Fruit fly (Drosophila melanogaster) whole organism, embryonic: ENCODE measurements around the gene CG42299.

Experiments used
- ATbp ChIP-seq: fragments of 200-800 bp; sonication (Bioruptor generic); optimal IDR thresholded peaks from 2 replicates; lab custom pipeline; 2017; ENCODE audit warnings: missing biosample characterization, mild to moderate bottlenecking, missing genetic modification characterization, missing genetic modification reagents
- BtbVII ChIP-seq: fragments of 200-800 bp; sonication (Bioruptor generic); optimal IDR thresholded peaks from 3 replicates; lab custom pipeline; 2017; ENCODE audit warnings: missing biosample characterization, mild to moderate bottlenecking, missing genetic modification characterization
- CG10209 ChIP-seq: fragments of 200-800 bp; sonication (Bioruptor generic); optimal IDR thresholded peaks from 3 replicates; lab custom pipeline; 2017; ENCODE audit warnings: missing biosample characterization, mild to moderate bottlenecking, missing genetic modification characterization, missing genetic modification reagents
- CG11504 ChIP-seq: fragments of 200-800 bp; sonication (Bioruptor generic); optimal IDR thresholded peaks from 3 replicates; lab custom pipeline; 2019; ENCODE audit warnings: missing biosample characterization, mild to moderate bottlenecking, missing genetic modification characterization, moderate library complexity
- CG1233 ChIP-seq: fragments of 200-800 bp; sonication (Bioruptor generic); optimal IDR thresholded peaks from 4 replicates; lab custom pipeline; 2018; ENCODE audit warnings: missing biosample characterization, mild to moderate bottlenecking, missing genetic modification characterization
- CG12659 ChIP-seq: fragments of 200-800 bp; sonication (Bioruptor generic); optimal IDR thresholded peaks from 3 replicates; lab custom pipeline; 2017; ENCODE audit warnings: mild to moderate bottlenecking, missing biosample characterization, missing genetic modification reagents, missing genetic modification characterization
- CG12744 ChIP-seq: fragments of 200-800 bp; sonication (Bioruptor generic); optimal IDR thresholded peaks from 2 replicates; lab custom pipeline; 2016; ENCODE audit warnings: missing biosample characterization, missing genetic modification characterization
- CG13424 ChIP-seq: fragments of 200-800 bp; sonication (Bioruptor generic); optimal IDR thresholded peaks from 2 replicates; lab custom pipeline; 2019; ENCODE audit warnings: missing biosample characterization, mild to moderate bottlenecking, missing genetic modification characterization, moderate library complexity
- CG14014 ChIP-seq: fragments of 200-800 bp; sonication (Bioruptor generic); IDR thresholded peaks from 2 replicates; pipeline ENCODE4 v1.3.6; 2022; ENCODE audit warnings: missing biosample characterization, missing genetic modification characterization
- CG14441 ChIP-seq: fragments of 200-800 bp; sonication (Bioruptor generic); IDR thresholded peaks from 2 replicates; pipeline ENCODE4 v1.3.6; 2022; ENCODE audit warnings: missing biosample characterization, missing genetic modification characterization
- CG15269 ChIP-seq: fragments of 200-800 bp; sonication (Bioruptor generic); optimal IDR thresholded peaks from 2 replicates; lab custom pipeline; 2018; ENCODE audit warnings: missing biosample characterization, mild to moderate bottlenecking, missing genetic modification characterization, moderate library complexity
- CG15514 ChIP-seq: fragments of 200-800 bp; sonication (Bioruptor generic); optimal IDR thresholded peaks from 3 replicates; lab custom pipeline; 2017; ENCODE audit warnings: missing biosample characterization, missing genetic modification characterization, mild to moderate bottlenecking, moderate library complexity, missing genetic modification reagents
- CG16813 ChIP-seq: fragments of 200-800 bp; sonication (Bioruptor generic); IDR thresholded peaks from 3 replicates; pipeline ENCODE4 v1.3.6; 2022; ENCODE audit warnings: missing biosample characterization, missing genetic modification characterization; ENCODE audit not compliant: partially characterized antibody
- CG17359 ChIP-seq: fragments of 200-800 bp; sonication (Bioruptor generic); optimal IDR thresholded peaks from 3 replicates; lab custom pipeline; 2018; ENCODE audit warnings: missing biosample characterization, mild to moderate bottlenecking, missing genetic modification characterization, moderate library complexity
- CG18599 ChIP-seq: fragments of 200-800 bp; sonication (Bioruptor generic); optimal IDR thresholded peaks from 3 replicates; lab custom pipeline; 2017; ENCODE audit warnings: missing biosample characterization, missing genetic modification characterization, mild to moderate bottlenecking, moderate library complexity, missing genetic modification reagents
- CG3281 ChIP-seq: fragments of 200-800 bp; sonication (Bioruptor generic); optimal IDR thresholded peaks from 3 replicates; lab custom pipeline; 2017; ENCODE audit warnings: missing biosample characterization, mild to moderate bottlenecking, missing genetic modification characterization
- CG43689 ChIP-seq: fragments of 200-800 bp; sonication (Bioruptor generic); IDR thresholded peaks from 2 replicates; pipeline ENCODE4 v1.3.6; 2022; ENCODE audit warnings: missing biosample characterization, missing genetic modification characterization
- CG6254 ChIP-seq: fragments of 200-800 bp; sonication (Bioruptor generic); optimal IDR thresholded peaks from 3 replicates; lab custom pipeline; 2017; ENCODE audit warnings: mild to moderate bottlenecking, missing biosample characterization, missing genetic modification reagents, missing genetic modification characterization
- CG6683 ChIP-seq: fragments of 200-800 bp; sonication (Bioruptor generic); optimal IDR thresholded peaks from 2 replicates; lab custom pipeline; 2017; ENCODE audit warnings: missing biosample characterization, mild to moderate bottlenecking, missing genetic modification characterization, missing genetic modification reagents
- CG8281 ChIP-seq: fragments of 200-800 bp; sonication (Bioruptor generic); optimal IDR thresholded peaks from 2 replicates; lab custom pipeline; 2018; ENCODE audit warnings: missing biosample characterization, mild to moderate bottlenecking, missing genetic modification characterization, moderate library complexity
- CG8290 ChIP-seq, 3 experiments: fragments of 200-800 bp; sonication (Bioruptor generic); optimal IDR thresholded peaks; 2 replicates each; lab custom pipeline; 2016 to 2019; ENCODE audit warnings: missing biosample characterization in 3 of 3, missing genetic modification characterization in 3 of 3, mild to moderate bottlenecking in 2 of 3, moderate library complexity in 1 of 3
- Chrac-16 ChIP-seq: fragments of 200-800 bp; sonication (Bioruptor generic); optimal IDR thresholded peaks from 3 replicates; lab custom pipeline; 2016; ENCODE audit warnings: missing biosample characterization, missing genetic modification characterization
- CoRest ChIP-seq: fragments of 200-800 bp; sonication (Bioruptor generic); optimal IDR thresholded peaks from 3 replicates; lab custom pipeline; 2018; ENCODE audit warnings: missing biosample characterization, mild to moderate bottlenecking, missing genetic modification characterization, moderate library complexity
- Doc2 ChIP-seq: fragments of 200-800 bp; sonication (Bioruptor generic); IDR thresholded peaks from 2 replicates; pipeline ENCODE4 v1.3.6; 2022; ENCODE audit warnings: missing biosample characterization, missing genetic modification characterization
- E2f2 ChIP-seq: fragments of 200-800 bp; sonication (Bioruptor generic); IDR thresholded peaks from 2 replicates; pipeline ENCODE4 v1.3.6; 2022; ENCODE audit warnings: missing biosample characterization, missing genetic modification characterization
- HHEX ChIP-seq: fragments of 200-800 bp; sonication (Bioruptor generic); optimal IDR thresholded peaks from 3 replicates; lab custom pipeline; 2017; ENCODE audit warnings: missing biosample characterization, mild to moderate bottlenecking, missing genetic modification characterization, missing genetic modification reagents
- HLH3B ChIP-seq: fragments of 200-800 bp; sonication (Bioruptor generic); IDR thresholded peaks from 2 replicates; pipeline ENCODE4 v1.3.6; 2022; ENCODE audit warnings: missing biosample characterization, missing genetic modification characterization
- Hsf ChIP-seq: fragments of 200-800 bp; sonication (Bioruptor generic); optimal IDR thresholded peaks from 3 replicates; lab custom pipeline; 2016; ENCODE audit warnings: missing biosample characterization, missing genetic modification characterization
- Max ChIP-seq: fragments of 200-800 bp; sonication (Bioruptor generic); optimal IDR thresholded peaks from 2 replicates; lab custom pipeline; 2016; ENCODE audit warnings: missing biosample characterization, mild to moderate bottlenecking, missing genetic modification characterization
- PHDP ChIP-seq: fragments of 200-800 bp; sonication (Bioruptor generic); optimal IDR thresholded peaks from 3 replicates; lab custom pipeline; 2018; ENCODE audit warnings: missing biosample characterization, mild to moderate bottlenecking, missing genetic modification characterization, moderate library complexity
- Rfx ChIP-seq: fragments of 200-800 bp; sonication (Bioruptor generic); IDR thresholded peaks from 2 replicates; pipeline ENCODE4 v1.3.6; 2022; ENCODE audit warnings: missing biosample characterization, missing genetic modification characterization
- Ssrp ChIP-seq: fragments of 200-800 bp; sonication (Bioruptor generic); optimal IDR thresholded peaks from 2 replicates; lab custom pipeline; 2018; ENCODE audit warnings: missing biosample characterization, mild to moderate bottlenecking, missing genetic modification characterization, moderate library complexity
- cas ChIP-seq: fragments of 200-800 bp; sonication (Bioruptor generic); IDR thresholded peaks from 2 replicates; pipeline ENCODE4 v1.3.6; 2022; ENCODE audit warnings: missing biosample characterization, missing genetic modification characterization
- caup ChIP-seq: fragments of 200-800 bp; sonication (Bioruptor generic); optimal IDR thresholded peaks from 3 replicates; lab custom pipeline; 2017; ENCODE audit warnings: missing biosample characterization, mild to moderate bottlenecking, missing genetic modification characterization, moderate library complexity; ENCODE audit not compliant: severe bottlenecking
- dysf ChIP-seq: fragments of 200-800 bp; sonication (Bioruptor generic); IDR thresholded peaks from 3 replicates; pipeline ENCODE4 v1.3.6; 2022; ENCODE audit warnings: missing biosample characterization, missing genetic modification characterization
- esg ChIP-seq: fragments of 200-800 bp; sonication (Bioruptor generic); conservative IDR thresholded peaks from 2 replicates; pipeline ENCODE4 v1.3.6; 2022; ENCODE audit warnings: missing biosample characterization, missing genetic modification characterization
- eyg ChIP-seq: fragments of 200-800 bp; sonication (Bioruptor generic); optimal IDR thresholded peaks from 3 replicates; lab custom pipeline; 2016; ENCODE audit warnings: missing biosample characterization, missing genetic modification characterization
- fu2 ChIP-seq: fragments of 200-800 bp; sonication (Bioruptor generic); optimal IDR thresholded peaks from 2 replicates; lab custom pipeline; 2016; ENCODE audit warnings: missing biosample characterization, missing genetic modification characterization
- hkb ChIP-seq, 2 experiments: fragments of 200-800 bp in 1 of 2; fragments of >200 bp in 1 of 2; sonication (Bioruptor generic) in 1 of 2; IDR thresholded peaks in 1 of 2; optimal IDR thresholded peaks in 1 of 2; 2 replicates each; pipeline versions ENCODE4 v1.3.6 to Lab custom; 2017 to 2022; ENCODE audit warnings: missing biosample characterization in 1 of 2, missing genetic modification characterization in 1 of 2
- insv ChIP-seq, 2 experiments: fragments of 200-800 bp; sonication (Bioruptor generic); optimal IDR thresholded peaks; 3 replicates each; lab custom pipeline; 2016 to 2018; ENCODE audit warnings: missing biosample characterization in 2 of 2, missing genetic modification characterization in 2 of 2
- mirr ChIP-seq: fragments of 200-800 bp; sonication (Bioruptor generic); optimal IDR thresholded peaks from 3 replicates; lab custom pipeline; 2018; ENCODE audit warnings: missing biosample characterization, mild to moderate bottlenecking, missing genetic modification characterization
- nau ChIP-seq: fragments of 200-800 bp; sonication (Bioruptor generic); optimal IDR thresholded peaks from 3 replicates; lab custom pipeline; 2017; ENCODE audit warnings: missing biosample characterization, mild to moderate bottlenecking, missing genetic modification characterization, missing genetic modification reagents
- pum ChIP-seq: fragments of 200-800 bp; sonication (Bioruptor generic); optimal IDR thresholded peaks from 2 replicates; lab custom pipeline; 2016; ENCODE audit warnings: missing biosample characterization, missing genetic modification characterization
- sens ChIP-seq: fragments of 200-800 bp; sonication (Bioruptor generic); peaks from one replicate; lab custom pipeline; 2016; ENCODE audit warnings: missing biosample characterization, missing genetic modification characterization
- seq ChIP-seq: fragments of 200-800 bp; sonication (Bioruptor generic); IDR thresholded peaks from 2 replicates; pipeline ENCODE4 v1.3.6; 2022; ENCODE audit warnings: missing biosample characterization, missing genetic modification characterization
- tgo ChIP-seq: fragments of 200-800 bp; sonication (Bioruptor generic); IDR thresholded peaks from 3 replicates; pipeline ENCODE4 v1.3.6; 2022; ENCODE audit warnings: missing biosample characterization, missing genetic modification characterization
- tio ChIP-seq: fragments of 200-800 bp; sonication (Bioruptor generic); optimal IDR thresholded peaks from 2 replicates; lab custom pipeline; 2017; ENCODE audit warnings: missing biosample characterization, missing genetic modification characterization, inconsistent platforms
- tx ChIP-seq: fragments of 200-800 bp; sonication (Bioruptor generic); optimal IDR thresholded peaks from 2 replicates; lab custom pipeline; 2016; ENCODE audit warnings: missing biosample characterization, missing genetic modification characterization
- wdn ChIP-seq: fragments of 200-800 bp; sonication (Bioruptor generic); IDR thresholded peaks from 2 replicates; pipeline ENCODE4 v1.3.6; 2022; ENCODE audit warnings: missing biosample characterization, missing genetic modification characterization

CG42299 gene

DNA sequence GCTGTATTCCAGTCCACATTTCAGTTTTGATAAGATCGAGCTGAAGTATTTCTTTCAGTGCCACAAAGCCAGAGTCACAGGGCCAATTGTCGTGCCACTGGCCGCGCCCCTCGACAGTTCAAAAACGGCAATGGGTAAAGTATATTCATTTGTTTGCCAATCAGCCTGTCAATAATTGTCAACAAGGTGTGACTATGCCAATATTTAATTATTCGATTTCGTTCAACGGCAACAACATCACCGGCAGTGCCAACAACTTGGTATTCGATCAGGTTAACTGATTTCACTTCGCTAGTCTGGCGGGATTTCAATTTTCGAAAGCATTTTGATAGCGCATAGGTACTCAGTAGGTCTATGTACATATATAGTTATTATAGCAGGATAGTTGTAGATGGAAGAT lies 27.0 kb upstream of the CG42299 start:
- no peak for TF ChIP-seq insv (GFP tag; optimal IDR thresholded peaks at IDR 0.05; lab: Kevin White, UChicago)
- TF ChIP-seq Doc2 (GFP tag; lab: Robert Waterston, UW) = no peak
- TF ChIP-seq eyg (GFP tag; lab: Kevin White, UChicago) = no peak
- TF ChIP-seq Max (GFP tag; lab: Kevin White, UChicago) = no peak
- TF ChIP-seq CG8290 (GFP tag; optimal IDR thresholded peaks at IDR 0.05; lab: Kevin White, UChicago) = no peak
- peak in 1 of 2 experiments; percentile 75 for TF ChIP-seq CG8290 (tag; optimal IDR thresholded peaks at IDR 0.05; lab: Kevin White, UChicago)
- TF ChIP-seq CG43689 (GFP tag; lab: Robert Waterston, UW) = 0 out of 2 replicates have a peak, but pooled peaks have one; percentile 8
- peak; percentile 21; the same call in 1 of the 2 replicates for TF ChIP-seq CG14014 (GFP tag; lab: Robert Waterston, UW)
- TF ChIP-seq Ssrp (tag; lab: Kevin White, UChicago) = no peak
- no peak for TF ChIP-seq esg
- TF ChIP-seq Hsf (GFP tag; lab: Kevin White, UChicago) = no peak
- TF ChIP-seq BtbVII = no peak
- peak; percentile 38 for TF ChIP-seq ATbp (GFP tag; lab: Kevin White, UChicago)
- peak; percentile 16 for TF ChIP-seq PHDP (tag; lab: Kevin White, UChicago)
- TF ChIP-seq CG15269 = peak; percentile 11
- peak; percentile 51 for TF ChIP-seq mirr (GFP tag; lab: Kevin White, UChicago)
- TF ChIP-seq pum = no peak
- TF ChIP-seq hkb (optimal IDR thresholded peaks at IDR 0.05; lab: Kevin White, UChicago) = no peak
- peak; percentile 41; the same call in 1 of the 2 replicates for TF ChIP-seq hkb (GFP tag; IDR thresholded peaks at IDR 0.05; lab: Robert Waterston, UW)
- TF ChIP-seq wdn (GFP tag; lab: Robert Waterston, UW) = 0 out of 2 replicates have a peak, but pooled peaks have one; percentile 24
- TF ChIP-seq tio (GFP tag; lab: Kevin White, UChicago) = no peak
- TF ChIP-seq sens (GFP tag; lab: Kevin White, UChicago) = peak; percentile 66
- peak; percentile 45 for TF ChIP-seq Rfx (GFP tag; lab: Robert Waterston, UW)
- peak; percentile 38 for TF ChIP-seq caup (GFP tag; lab: Kevin White, UChicago)
- peak; percentile 11 for TF ChIP-seq CG3281 (GFP tag; lab: Kevin White, UChicago)
- peak; percentile 30 for TF ChIP-seq CG15514 (GFP tag; lab: Kevin White, UChicago)
- TF ChIP-seq CoRest (tag; lab: Kevin White, UChicago) = peak; percentile 2
- TF ChIP-seq CG6254 (GFP tag; lab: Kevin White, UChicago) = no peak
- peak; percentile 1 for TF ChIP-seq nau (GFP tag; lab: Kevin White, UChicago)
- TF ChIP-seq CG6683 (GFP tag; lab: Kevin White, UChicago) = no peak
- TF ChIP-seq tx = no peak
- no peak for TF ChIP-seq CG8281 (tag; lab: Kevin White, UChicago)
- peak; percentile 43; the same call in 1 of the 2 replicates for TF ChIP-seq seq (GFP tag; lab: Robert Waterston, UW)
- peak; percentile 27 for TF ChIP-seq E2f2 (GFP tag; lab: Robert Waterston, UW)
- no peak for TF ChIP-seq cas (GFP tag; lab: Robert Waterston, UW)
- TF ChIP-seq dysf (GFP tag; lab: Robert Waterston, UW) = 0 out of 3 replicates have a peak, but pooled peaks have one; percentile 23
- TF ChIP-seq fu2 (GFP tag; lab: Kevin White, UChicago) = no peak
- peak; percentile 26 for TF ChIP-seq CG17359
- TF ChIP-seq CG14441 (GFP tag; lab: Robert Waterston, UW) = 0 out of 2 replicates have a peak, but pooled peaks have one; percentile 19
- peak; percentile 4 for TF ChIP-seq CG1233
- TF ChIP-seq CG13424 (tag; lab: Kevin White, UChicago) = peak; percentile 19
- no peak for TF ChIP-seq Chrac-16 (GFP tag; lab: Kevin White, UChicago)
- no peak for TF ChIP-seq CG16813 (GFP tag; lab: Robert Waterston, UW)
- no peak for TF ChIP-seq CG12744 (GFP tag; lab: Kevin White, UChicago)
- TF ChIP-seq CG12659 (GFP tag; lab: Kevin White, UChicago) = peak; percentile 6
- TF ChIP-seq CG10209 = peak; percentile 28
- TF ChIP-seq CG11504 (tag; lab: Kevin White, UChicago) = peak; percentile 6
- peak; percentile 24 for TF ChIP-seq CG18599 (GFP tag; lab: Kevin White, UChicago)
- TF ChIP-seq tgo (GFP tag; lab: Robert Waterston, UW) = 0 out of 3 replicates have a peak, but pooled peaks have one; percentile 15
- peak; percentile 13; the same call in 1 of the 2 replicates for TF ChIP-seq HLH3B (GFP tag; lab: Robert Waterston, UW)
- peak; percentile 12 for TF ChIP-seq HHEX (GFP tag; lab: Kevin White, UChicago)
